Worm (Caenorhabditis elegans) whole organism, midembryonic: ENCODE measurements around the gene C42D4.19.

Experiments used
- T22C8.4 ChIP-seq: fragments of 200-800 bp; sonication (Bioruptor generic); IDR thresholded peaks from 2 replicates; pipeline ENCODE4 v1.3.6; 2022; ENCODE audit warnings: missing genetic modification characterization, missing compliant biosample characterization
- cog-1 ChIP-seq: sonication (generic microtip); optimal IDR thresholded peaks from 2 replicates; lab custom pipeline; 2016; ENCODE audit warnings: missing genetic modification characterization, missing compliant biosample characterization
- flt-1 ChIP-seq: fragments of 200-800 bp; sonication (Bioruptor generic); IDR thresholded peaks from 2 replicates; pipeline ENCODE4 v1.3.6; 2022; ENCODE audit warnings: missing genetic modification characterization, missing compliant biosample characterization
- klf-2 ChIP-seq: fragments of 200-800 bp; sonication (Bioruptor generic); conservative IDR thresholded peaks from 2 replicates; pipeline ENCODE4 v1.3.6; 2022; ENCODE audit warnings: missing genetic modification reagents, missing genetic modification characterization, missing compliant biosample characterization
- ref-1 ChIP-seq: fragments of 200-800 bp; sonication (Bioruptor generic); conservative IDR thresholded peaks from 2 replicates; pipeline ENCODE4 v1.3.6; 2022; ENCODE audit warnings: missing genetic modification reagents, missing genetic modification characterization, missing compliant biosample characterization
- tab-1 ChIP-seq: fragments of 200-800 bp; sonication (Bioruptor generic); IDR thresholded peaks from 2 replicates; pipeline ENCODE4 v1.3.6; 2022; ENCODE audit warnings: missing genetic modification characterization, missing compliant biosample characterization
- ztf-29 ChIP-seq: fragments of 200-800 bp; sonication (Bioruptor generic); IDR thresholded peaks from 2 replicates; pipeline ENCODE4 v1.3.6; 2022; ENCODE audit warnings: missing genetic modification reagents, missing genetic modification characterization, missing compliant biosample characterization

- TF ChIP-seq tab-1 (no peak), klf-2 (GFP tag; lab: Robert Waterston, UW) (no peak), ref-1 (GFP tag; lab: Robert Waterston, UW) (no peak), flt-1 (GFP tag; lab: Robert Waterston, UW) (no peak), cog-1 (no peak), ztf-29 (GFP tag; lab: Robert Waterston, UW) (no peak), T22C8.4 (no peak)
These were observed 3.5 kb downstream of the C42D4.19 start, which contains the start of gene C42D4.3 for ce11 chrIV:7178942-7179341.
